Worm (Caenorhabditis elegans): Measurements from ENCODE around the gene sto-5.
A peak's percentile ranks its signal among the peaks of the same experiment; 100 is the strongest.

DNA sequence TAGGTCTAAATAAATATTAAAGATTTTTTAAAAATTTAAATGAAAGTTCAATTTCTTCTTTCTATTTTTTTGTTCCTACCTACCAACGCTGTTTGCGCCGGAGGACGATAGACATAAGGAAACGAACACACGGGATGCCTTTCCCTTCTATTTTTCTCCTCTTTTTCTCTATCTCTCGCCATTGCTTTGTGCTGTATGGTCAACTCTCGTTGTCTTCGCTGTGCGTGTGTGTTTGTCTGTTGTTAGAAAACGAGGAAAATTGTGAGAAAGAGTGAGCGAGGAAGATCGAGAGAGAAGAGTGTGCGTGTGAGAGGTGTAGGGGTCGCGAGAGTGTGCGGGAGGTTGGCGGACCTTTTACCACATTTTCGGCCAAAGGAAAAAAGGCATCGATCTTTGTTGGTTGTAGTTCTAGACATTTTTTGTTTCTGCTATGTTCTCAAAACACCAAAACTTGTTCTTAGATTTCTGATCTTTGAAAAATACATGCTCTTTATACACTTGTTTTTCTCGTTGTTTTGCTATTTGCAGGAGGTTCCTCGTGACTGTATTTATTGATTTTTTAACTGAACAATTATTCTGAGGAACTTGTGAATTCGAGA, 26.1 kb downstream of the sto-5 start:
- peak; percentile 2 for TF ChIP-seq lin-13 (GFP tag; optimal IDR thresholded peaks at IDR 0.05)
- TF ChIP-seq nhr-48 (tag; optimal IDR thresholded peaks at IDR 0.05): no peak
- no peak for TF ChIP-seq nhr-237 (tag; optimal IDR thresholded peaks at IDR 0.05)
- TF ChIP-seq hif-1 (tag; optimal IDR thresholded peaks at IDR 0.05): peak in 1 of 2 experiments; percentile 23
- TF ChIP-seq ceh-82 (tag; optimal IDR thresholded peaks at IDR 0.05): no peak
- no peak for TF ChIP-seq ces-1 (GFP tag; optimal IDR thresholded peaks at IDR 0.05)

Measured in whole organism, L4 larva.